Worm (Caenorhabditis elegans) whole organism, L1 larva: ENCODE measurements around the gene Y116A8C.463.
"Not testable (repeated sequence)": the region's sequence is repeated elsewhere in the genome, so short reads cannot be mapped to it uniquely, and the experiment has no call there.

Experiments
- C04F5.9 ChIP-seq: sonication (generic microtip); optimal IDR thresholded peaks from 2 replicates; lab custom pipeline; 2016; ENCODE audit warnings: missing genetic modification characterization, missing compliant biosample characterization
- F16B12.6 ChIP-seq: fragments of 150-350 bp; optimal IDR thresholded peaks from 2 replicates; lab custom pipeline; 2014; ENCODE audit warnings: missing biosample characterization, missing genetic modification characterization
- alr-1 ChIP-seq: fragments of 200-800 bp; sonication (Bioruptor generic); optimal IDR thresholded peaks from 2 replicates; lab custom pipeline; 2018; ENCODE audit warnings: borderline replicate concordance, mild to moderate bottlenecking, missing genetic modification characterization, missing compliant biosample characterization
- ceh-8 ChIP-seq: fragments of 200-800 bp; sonication (Bioruptor generic); optimal IDR thresholded peaks from 2 replicates; lab custom pipeline; 2018; ENCODE audit warnings: mild to moderate bottlenecking, missing genetic modification characterization, moderate library complexity, missing compliant biosample characterization
- dpl-1 ChIP-seq, 3 experiments: fragments of 150-350 bp in 2 of 3; sonication (generic microtip) in 1 of 3; optimal IDR thresholded peaks; 2 replicates each; lab custom pipeline; 2014 to 2017; ENCODE audit warnings: missing biosample characterization in 3 of 3, missing genetic modification characterization in 3 of 3, missing genetic modification reagents in 3 of 3
- dsc-1 ChIP-seq: sonication (generic microtip); optimal IDR thresholded peaks from 2 replicates; lab custom pipeline; 2016; ENCODE audit warnings: mild to moderate bottlenecking, missing genetic modification characterization, missing compliant biosample characterization
- efl-1 ChIP-seq, 4 experiments: fragments of 150-350 bp; optimal IDR thresholded peaks in 3 of 4; peaks in 1 of 4; 1 replicate in 1 of 4; 2 replicates in 3 of 4; lab custom pipeline; 2014; ENCODE audit warnings: missing biosample characterization in 2 of 4, missing genetic modification characterization in 2 of 4, missing genetic modification reagents in 2 of 4
- fkh-8 ChIP-seq: sonication (generic microtip); optimal IDR thresholded peaks from 2 replicates; lab custom pipeline; 2016; ENCODE audit warnings: mild to moderate bottlenecking, missing genetic modification characterization, missing compliant biosample characterization
- fos-1 ChIP-seq: fragments of 150-350 bp; optimal IDR thresholded peaks from 2 replicates; lab custom pipeline; 2014; ENCODE audit warnings: missing biosample characterization, missing genetic modification characterization
- isw-1 ChIP-seq: fragments of 200-800 bp; sonication (Bioruptor generic); IDR thresholded peaks from 2 replicates; pipeline ENCODE4 v1.3.6; 2022; ENCODE audit warnings: missing genetic modification characterization, missing compliant biosample characterization
- lin-14 ChIP-seq: fragments of 200-800 bp; sonication (Bioruptor generic); optimal IDR thresholded peaks from 2 replicates; lab custom pipeline; 2018; ENCODE audit warnings: mild to moderate bottlenecking, missing genetic modification characterization, moderate library complexity, missing compliant biosample characterization
- lsy-2 ChIP-seq, 2 experiments: fragments of 150-350 bp; optimal IDR thresholded peaks; 2 replicates each; lab custom pipeline; 2014; ENCODE audit warnings: missing biosample characterization in 2 of 2, missing genetic modification characterization in 2 of 2
- mab-9 ChIP-seq: fragments of 200-800 bp; sonication (Bioruptor generic); IDR thresholded peaks from 2 replicates; pipeline ENCODE4 v1.3.6; 2022; ENCODE audit warnings: missing genetic modification reagents, missing genetic modification characterization, missing compliant biosample characterization
- nhr-12 ChIP-seq: sonication (generic microtip); optimal IDR thresholded peaks from 2 replicates; lab custom pipeline; 2017; ENCODE audit warnings: missing biosample characterization, missing genetic modification characterization
- nhr-19 ChIP-seq: fragments of 200-800 bp; sonication (Bioruptor generic); conservative IDR thresholded peaks from 2 replicates; pipeline ENCODE4 v1.3.6; 2022; ENCODE audit warnings: missing genetic modification characterization, missing compliant biosample characterization
- nhr-20 ChIP-seq: sonication (generic microtip); optimal IDR thresholded peaks from 2 replicates; lab custom pipeline; 2016; ENCODE audit warnings: mild to moderate bottlenecking, missing genetic modification characterization, missing compliant biosample characterization
- nhr-47 ChIP-seq: sonication (generic microtip); optimal IDR thresholded peaks from 2 replicates; lab custom pipeline; 2016; ENCODE audit warnings: mild to moderate bottlenecking, missing genetic modification characterization, moderate library complexity, missing compliant biosample characterization
- nhr-76 ChIP-seq: sonication (generic microtip); optimal IDR thresholded peaks from 2 replicates; lab custom pipeline; 2017; ENCODE audit warnings: missing biosample characterization, missing genetic modification characterization
- nhr-90 ChIP-seq: sonication (generic microtip); optimal IDR thresholded peaks from 2 replicates; lab custom pipeline; 2016; ENCODE audit warnings: mild to moderate bottlenecking, missing genetic modification characterization, missing compliant biosample characterization; ENCODE audit not compliant: poor library complexity
- pag-3 ChIP-seq: sonication (generic microtip); optimal IDR thresholded peaks from 2 replicates; lab custom pipeline; 2017; ENCODE audit warnings: missing genetic modification characterization, mild to moderate bottlenecking, missing compliant biosample characterization, antibody characterized with exemption, borderline replicate concordance; ENCODE audit not compliant: insufficient read depth
- snu-23 ChIP-seq: sonication (generic microtip); optimal IDR thresholded peaks from 2 replicates; lab custom pipeline; 2016; ENCODE audit warnings: missing genetic modification characterization, missing compliant biosample characterization
- swsn-7 ChIP-seq: sonication (generic microtip); optimal IDR thresholded peaks from 2 replicates; lab custom pipeline; 2016; ENCODE audit warnings: missing genetic modification characterization, missing compliant biosample characterization
- unc-130 ChIP-seq: fragments of 150-350 bp; optimal IDR thresholded peaks from 2 replicates; lab custom pipeline; 2017; ENCODE audit warnings: missing biosample characterization, missing genetic modification characterization, inconsistent platforms
- unc-30 ChIP-seq: sonication (generic microtip); optimal IDR thresholded peaks from 2 replicates; lab custom pipeline; 2017; ENCODE audit warnings: missing biosample characterization, missing genetic modification characterization
- unc-62 ChIP-seq: fragments of 150-350 bp; optimal IDR thresholded peaks from 2 replicates; lab custom pipeline; 2014; ENCODE audit warnings: missing biosample characterization, missing genetic modification reagents, missing genetic modification characterization
- unc-86 ChIP-seq: sonication (generic microtip); optimal IDR thresholded peaks from 2 replicates; lab custom pipeline; 2016; ENCODE audit warnings: missing genetic modification characterization, missing compliant biosample characterization
- unc-98 ChIP-seq: fragments of 200-800 bp; sonication (Bioruptor generic); IDR thresholded peaks from 2 replicates; pipeline ENCODE4 v1.3.6; 2022; ENCODE audit warnings: missing genetic modification characterization, missing compliant biosample characterization
- xbp-1 ChIP-seq: sonication (generic microtip); optimal IDR thresholded peaks from 2 replicates; lab custom pipeline; 2016; ENCODE audit warnings: missing genetic modification characterization, missing compliant biosample characterization

Gene Y116A8C.463

ce11 chrIV:16919212-16919775, at the start of gene Y116A8C.463, which contains the start of gene Y116A8C.470:
Gene Y116A8C.463 (plus strand): TSS chrIV:16919725.
Gene Y116A8C.470 (minus strand): TSS chrIV:16919312.
- TF ChIP-seq lsy-2 (tag; optimal IDR thresholded peaks at IDR 0.05; lab: Kevin White, UChicago) (no peak), fkh-8 (tag; lab: Kevin White, UChicago) (no peak), swsn-7 (tag; lab: Kevin White, UChicago) (no peak), unc-30 (tag; lab: Kevin White, UChicago) (no peak), unc-130 (tag; lab: Kevin White, UChicago) (no peak), unc-62 (GFP tag; lab: Kevin White, UChicago) (no peak), nhr-76 (tag; lab: Kevin White, UChicago) (no peak), nhr-12 (tag; lab: Kevin White, UChicago) (no peak), xbp-1 (tag; lab: Kevin White, UChicago) (no peak)

DNA sequence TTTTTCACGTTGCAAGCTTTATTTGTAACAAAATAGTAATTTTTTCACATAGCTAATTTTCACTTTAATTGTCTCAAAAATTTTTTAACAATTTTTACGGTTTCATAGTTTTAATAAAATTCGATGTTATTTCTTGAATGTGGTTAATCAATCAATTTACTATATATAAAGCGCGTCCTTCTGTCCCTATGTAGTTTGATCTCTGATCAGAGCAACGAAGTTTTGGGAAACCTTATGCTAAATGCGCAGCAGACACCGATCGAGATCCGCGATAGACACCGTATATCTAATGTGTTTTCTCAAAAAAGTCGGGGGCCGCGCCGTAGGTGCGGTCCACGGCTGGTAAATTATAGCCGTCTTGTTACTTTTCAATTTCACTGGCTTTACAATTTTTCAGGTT, 30.9 kb upstream of the Y116A8C.463 start:
- TF ChIP-seq isw-1 (GFP tag; lab: Robert Waterston, UW): no peak
- TF ChIP-seq dsc-1 (tag; lab: Kevin White, UChicago): no peak
- no peak for TF ChIP-seq lsy-2 (tag; optimal IDR thresholded peaks at IDR 0.05; lab: Kevin White, UChicago)
- no peak for TF ChIP-seq C04F5.9
- TF ChIP-seq ceh-8: no peak
- no peak for TF ChIP-seq unc-98 (GFP tag; lab: Robert Waterston, UW)
- no peak for TF ChIP-seq lin-14 (GFP tag; lab: Kevin White, UChicago)
- no peak for TF ChIP-seq alr-1 (tag; lab: Kevin White, UChicago)

DNA sequence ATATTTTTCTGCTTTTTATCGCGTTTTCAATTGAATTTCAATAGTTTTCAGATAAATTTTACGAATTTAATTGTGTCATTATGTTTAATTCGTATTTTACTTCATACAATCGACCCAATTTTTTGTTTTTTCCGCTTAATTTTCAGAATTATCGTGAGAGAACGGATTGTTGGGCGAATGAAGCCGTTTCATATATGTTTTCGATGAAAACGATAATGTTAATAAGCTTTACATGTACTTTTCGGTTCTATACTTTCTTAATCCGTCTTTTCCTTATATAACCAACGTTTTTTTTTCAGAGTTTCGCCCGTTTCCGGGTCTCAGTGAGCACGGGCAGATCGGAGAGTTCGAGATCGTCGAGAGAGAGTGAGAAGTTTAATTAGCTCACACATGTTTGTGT, 24.2 kb upstream of the Y116A8C.463 start, which contains the start of gene T06A10.2:
Gene T06A10.2 (plus strand): TSS at position 301 of the 400 bp plus-strand sequence.
- not testable (repeated sequence) for TF ChIP-seq dpl-1 (GFP tag; optimal IDR thresholded peaks at IDR 0.05; lab: Kevin White, UChicago); nhr-19 (GFP tag; lab: Robert Waterston, UW); pag-3

ce11 chrIV:16898205-16898604, 21.3 kb upstream of the Y116A8C.463 start:
- TF ChIP-seq nhr-90 (tag; lab: Kevin White, UChicago): no peak

DNA sequence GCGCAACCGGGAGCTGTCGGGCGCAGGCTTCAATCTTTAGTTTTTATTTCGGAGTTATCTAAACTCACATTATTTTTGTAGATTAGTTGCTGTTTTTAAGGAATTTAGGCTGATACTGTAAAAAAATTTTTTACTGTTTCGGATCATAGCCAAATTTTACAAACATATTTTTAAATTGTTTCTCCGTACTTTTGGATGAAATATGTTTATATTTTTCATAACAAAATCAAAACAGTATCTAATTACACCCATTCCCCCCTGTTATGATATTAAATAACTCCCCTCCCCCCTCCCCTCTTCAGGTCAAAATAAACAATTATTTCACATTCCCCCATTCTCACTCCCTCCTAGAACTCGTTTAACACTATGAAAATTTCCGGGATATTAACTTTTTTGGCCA, 3.8 kb upstream of the Y116A8C.463 start, which contains the start of gene Y116A8C.3:
Gene Y116A8C.3 (plus strand): TSS at position 301 of the 400 bp plus-strand sequence.
- TF ChIP-seq unc-98 (GFP tag; lab: Robert Waterston, UW) (no peak), fos-1 (tag; lab: Kevin White, UChicago) (no peak), nhr-20 (tag; lab: Kevin White, UChicago) (no peak), nhr-47 (tag; lab: Kevin White, UChicago) (no peak), unc-86 (tag; lab: Kevin White, UChicago) (no peak), ceh-8 (no peak), F16B12.6 (tag; lab: Kevin White, UChicago) (no peak), snu-23 (no peak), efl-1 (optimal IDR thresholded peaks at IDR 0.05; lab: Kevin White, UChicago) (no peak), efl-1 (GFP tag; optimal IDR thresholded peaks at IDR 0.05 in 1 of 2; lab: Kevin White, UChicago) (no peak)

- no peak for TF ChIP-seq mab-9 (GFP tag; lab: Robert Waterston, UW)
- TF ChIP-seq efl-1 (optimal IDR thresholded peaks at IDR 0.05; lab: Kevin White, UChicago): no peak
- peak in 1 of 2 experiments; percentile 23 for TF ChIP-seq efl-1 (GFP tag; optimal IDR thresholded peaks at IDR 0.05 in 1 of 2; lab: Kevin White, UChicago)
These were observed 1.6 kb upstream of the Y116A8C.463 start, which contains the start of the genes Y116A8C.469 and Y116A8C.468 for ce11 chrIV:16917831-16918429. Gene Y116A8C.469 (minus strand): TSS chrIV:16917931. Gene Y116A8C.468 (plus strand): TSS chrIV:16918379.
